Worm (Caenorhabditis elegans) whole organism, L2 larva: ENCODE measurements around the gene dhs-6.

Experiments
- R02D3.7 ChIP-seq: fragments of 150-350 bp; optimal IDR thresholded peaks from 2 replicates; lab custom pipeline; 2014; ENCODE audit warnings: missing biosample characterization, missing genetic modification characterization
- egl-27 ChIP-seq: sonication (generic microtip); optimal IDR thresholded peaks from 3 replicates; lab custom pipeline; 2017; ENCODE audit warnings: missing biosample characterization, missing genetic modification reagents, missing genetic modification characterization
- fos-1 ChIP-seq: fragments of 150-350 bp; optimal IDR thresholded peaks from 2 replicates; lab custom pipeline; 2014; ENCODE audit warnings: missing biosample characterization, missing genetic modification characterization
- lin-39 ChIP-seq: fragments of 150-350 bp; optimal IDR thresholded peaks from 2 replicates; lab custom pipeline; 2014; ENCODE audit warnings: missing biosample characterization, missing genetic modification reagents, missing genetic modification characterization
- mdl-1 ChIP-seq, 2 experiments: fragments of 150-350 bp in 1 of 2; sonication (generic microtip) in 1 of 2; optimal IDR thresholded peaks; 2 replicates each; lab custom pipeline; 2017; ENCODE audit warnings: missing biosample characterization in 2 of 2, missing genetic modification characterization in 2 of 2
- nhr-12 ChIP-seq: fragments of 150-350 bp; optimal IDR thresholded peaks from 2 replicates; lab custom pipeline; 2014; ENCODE audit warnings: missing biosample characterization, missing genetic modification characterization
- nhr-23 ChIP-seq: fragments of 150-350 bp; optimal IDR thresholded peaks from 2 replicates; lab custom pipeline; 2014; ENCODE audit warnings: missing biosample characterization, missing genetic modification reagents, missing genetic modification characterization
- nhr-25 ChIP-seq: fragments of 150-350 bp; sonication (generic microtip); optimal IDR thresholded peaks from 3 replicates; lab custom pipeline; 2014; ENCODE audit warnings: missing biosample characterization, missing genetic modification characterization
- unc-39 ChIP-seq: fragments of 150-350 bp; optimal IDR thresholded peaks from 2 replicates; lab custom pipeline; 2014; ENCODE audit warnings: missing biosample characterization, missing genetic modification characterization
- unc-62 ChIP-seq: fragments of 150-350 bp; optimal IDR thresholded peaks from 2 replicates; lab custom pipeline; 2014; ENCODE audit warnings: missing biosample characterization, missing genetic modification reagents, missing genetic modification characterization

ce11 chrII:5661735-5662177, 42.6 kb upstream of the dhs-6 start:
- TF ChIP-seq unc-39 (tag; lab: Kevin White, UChicago): no peak
- no peak for TF ChIP-seq unc-62 (GFP tag; lab: Kevin White, UChicago)
- TF ChIP-seq fos-1: peak; percentile 72
- no peak for TF ChIP-seq R02D3.7
- peak; percentile 45 for TF ChIP-seq nhr-25 (tag; lab: Kevin White, UChicago)
- TF ChIP-seq egl-27 (tag; lab: Kevin White, UChicago): peak; percentile 58
- no peak for TF ChIP-seq nhr-23 (tag; lab: Kevin White, UChicago)
- peak; percentile 58 for TF ChIP-seq lin-39 (tag; lab: Kevin White, UChicago)
- TF ChIP-seq nhr-12 (tag; lab: Kevin White, UChicago): no peak
- peak; percentile 57 to 79 for TF ChIP-seq mdl-1 (tag; optimal IDR thresholded peaks at IDR 0.05; lab: Kevin White, UChicago)
